Worm (Caenorhabditis elegans) whole organism, L2 larva: ENCODE data around the gene ZK185.2.

ENCODE experiments used
- ceh-16 ChIP-seq: fragments of 150-350 bp; optimal IDR thresholded peaks from 2 replicates; lab custom pipeline; 2014; ENCODE audit warnings: missing biosample characterization, missing genetic modification characterization
- dmd-4 ChIP-seq: sonication (generic microtip); optimal IDR thresholded peaks from 2 replicates; lab custom pipeline; 2017; ENCODE audit warnings: missing biosample characterization, missing genetic modification characterization
- lsy-2 ChIP-seq, 2 experiments: fragments of 150-350 bp in 1 of 2; sonication (generic microtip) in 1 of 2; optimal IDR thresholded peaks; 2 replicates each; lab custom pipeline; 2014 to 2017; ENCODE audit warnings: missing biosample characterization in 2 of 2, missing genetic modification characterization in 2 of 2

Gene ZK185.2

DNA sequence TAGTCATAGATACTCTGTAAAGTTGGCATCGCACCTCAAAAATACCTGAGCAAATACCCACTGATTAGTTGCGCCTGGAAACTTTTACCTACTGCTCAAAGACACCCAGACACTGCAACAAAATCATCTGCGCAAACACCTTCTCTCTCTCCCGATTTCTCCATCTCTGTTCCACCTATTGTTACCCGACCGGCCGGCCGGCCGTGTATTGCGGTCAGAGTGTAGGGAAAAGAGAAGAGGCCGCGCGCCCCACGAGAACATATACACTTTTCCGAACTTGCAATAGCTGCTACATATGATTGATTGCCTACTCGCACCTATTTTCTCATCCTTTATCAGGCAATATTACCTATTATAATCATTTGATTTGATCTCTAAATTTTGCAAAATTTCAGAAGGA, 52.1 kb downstream of the ZK185.2 start:
- TF ChIP-seq lsy-2 (tag; optimal IDR thresholded peaks at IDR 0.05; lab: Kevin White, UChicago) (no peak), dmd-4 (no peak), ceh-16 (tag; lab: Kevin White, UChicago) (no peak)
